Fruit fly (Drosophila melanogaster) whole organism, pupa: ENCODE measurements around the gene CG5910.

Experiments
- CG14655 ChIP-seq: fragments of 200-800 bp; sonication (Bioruptor generic); optimal IDR thresholded peaks from 3 replicates; lab custom pipeline; 2017; ENCODE audit warnings: mild to moderate bottlenecking, missing biosample characterization, missing genetic modification reagents, missing genetic modification characterization
- CG15710 ChIP-seq: fragments of 200-800 bp; sonication (Bioruptor generic); optimal IDR thresholded peaks from 2 replicates; lab custom pipeline; 2018; ENCODE audit warnings: missing biosample characterization, mild to moderate bottlenecking, missing genetic modification characterization, moderate library complexity
- CG17806 ChIP-seq: fragments of 200-800 bp; sonication (Bioruptor generic); optimal IDR thresholded peaks from 2 replicates; lab custom pipeline; 2018; ENCODE audit warnings: missing biosample characterization, mild to moderate bottlenecking, missing genetic modification characterization, moderate library complexity
- CG32121 ChIP-seq: fragments of 200-800 bp; sonication (Bioruptor generic); IDR thresholded peaks from 2 replicates; pipeline ENCODE4 v1.3.6; 2022; ENCODE audit warnings: missing biosample characterization, missing genetic modification characterization
- CG9948 ChIP-seq: fragments of 200-800 bp; sonication (Bioruptor generic); optimal IDR thresholded peaks from 2 replicates; lab custom pipeline; 2018; ENCODE audit warnings: missing biosample characterization, mild to moderate bottlenecking, missing genetic modification characterization, moderate library complexity
- D1 ChIP-seq: fragments of 200-800 bp; sonication (Bioruptor generic); optimal IDR thresholded peaks from 2 replicates; lab custom pipeline; 2018; ENCODE audit warnings: missing biosample characterization, mild to moderate bottlenecking, missing genetic modification characterization, moderate library complexity
- EcR ChIP-seq: fragments of 200-800 bp; sonication (Bioruptor generic); optimal IDR thresholded peaks from 3 replicates; lab custom pipeline; 2019; ENCODE audit warnings: missing biosample characterization, missing genetic modification characterization, mild to moderate bottlenecking, moderate library complexity, missing genetic modification reagents
- rn ChIP-seq: fragments of 200-800 bp; sonication (Bioruptor generic); IDR thresholded peaks from 2 replicates; pipeline ENCODE4 v1.3.6; 2022; ENCODE audit warnings: missing biosample characterization, missing genetic modification characterization

DNA sequence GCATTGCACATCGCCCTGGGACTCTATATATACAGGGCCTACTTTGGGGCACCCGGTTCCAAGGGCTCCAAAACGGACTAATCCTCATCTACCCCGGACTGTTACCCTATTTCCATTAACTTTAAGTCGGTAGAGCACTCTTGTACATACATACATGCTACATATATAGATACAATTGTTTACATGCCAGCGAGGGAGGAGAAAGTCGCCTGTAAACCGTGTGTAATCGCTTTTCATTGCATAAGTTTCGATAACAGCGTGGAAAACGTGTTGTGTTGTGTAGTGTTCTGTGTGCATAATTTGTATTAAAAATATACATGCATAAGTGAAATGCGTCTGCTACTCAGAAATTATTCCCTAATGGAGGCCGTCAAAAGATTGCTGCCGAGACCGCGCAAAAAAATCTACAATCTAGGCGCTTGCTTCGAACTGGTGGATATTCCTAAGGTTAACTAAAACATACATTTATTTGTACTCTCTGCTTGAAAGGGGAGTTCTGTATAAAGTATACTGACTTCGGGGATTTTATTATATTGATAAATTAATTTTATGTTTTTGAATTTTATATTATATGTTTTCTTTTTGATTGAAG, 32.1 kb downstream of the CG5910 start, which contains the start of gene isoQC:
- TF ChIP-seq D1 (tag; lab: Kevin White, UChicago): no peak
- TF ChIP-seq CG9948: no peak
- no peak for TF ChIP-seq CG14655 (GFP tag; lab: Kevin White, UChicago)
- no peak for TF ChIP-seq CG32121 (GFP tag; lab: Robert Waterston, UW)
- no peak for TF ChIP-seq CG17806
- no peak for TF ChIP-seq CG15710 (tag; lab: Kevin White, UChicago)
- TF ChIP-seq rn (GFP tag; lab: Robert Waterston, UW): no peak
- TF ChIP-seq EcR (GFP tag; lab: Kevin White, UChicago): no peak
